Worm (Caenorhabditis elegans): ENCODE measurements around the gene F57E7.4.

- TF ChIP-seq mes-2 (tag; optimal IDR thresholded peaks at IDR 0.05; ENCODE audit: poor library complexity, severe bottlenecking) = no peak
- no peak for TF ChIP-seq lin-39 (tag; optimal IDR thresholded peaks at IDR 0.05)
- no peak for TF ChIP-seq zag-1 (tag; optimal IDR thresholded peaks at IDR 0.05)
- no peak for TF ChIP-seq hlh-30 (tag; optimal IDR thresholded peaks at IDR 0.05; ENCODE audit: insufficient read depth)
- TF ChIP-seq skn-1 (tag; optimal IDR thresholded peaks at IDR 0.05) = no peak
- no peak for TF ChIP-seq mep-1 (tag; optimal IDR thresholded peaks at IDR 0.05)
- TF ChIP-seq lin-1 (GFP tag; IDR thresholded peaks at IDR 0.05) = no peak
- no peak for TF ChIP-seq nhr-28 (tag; optimal IDR thresholded peaks at IDR 0.05)
- no peak for TF ChIP-seq lin-13 (GFP tag; optimal IDR thresholded peaks at IDR 0.05)
Measured at ce11 chrV:16470916-16471315, 9.9 kb downstream of the F57E7.4 start, which contains the start of gene srh-138.
